Fruit fly (Drosophila melanogaster) whole organism, embryonic: Measurements from ENCODE around the gene mthl1.
A peak's percentile ranks its signal among the peaks of the same experiment; 100 is the strongest.

ENCODE experiments used
- Antp ChIP-seq: fragments of 200-800 bp; sonication (Bioruptor generic); optimal IDR thresholded peaks from 3 replicates; lab custom pipeline; 2016; ENCODE audit warnings: missing biosample characterization, missing genetic modification characterization
- CG10979 ChIP-seq: fragments of 200-800 bp; sonication (Bioruptor generic); optimal IDR thresholded peaks from 2 replicates; lab custom pipeline; 2018; ENCODE audit warnings: missing biosample characterization, mild to moderate bottlenecking, missing genetic modification characterization, moderate library complexity
- CG12299 ChIP-seq: fragments of 200-800 bp; sonication (Bioruptor generic); optimal IDR thresholded peaks from 2 replicates; lab custom pipeline; 2018; ENCODE audit warnings: missing biosample characterization, mild to moderate bottlenecking, missing genetic modification characterization
- CG12391 ChIP-seq: fragments of 200-800 bp; sonication (Bioruptor generic); optimal IDR thresholded peaks from 3 replicates; lab custom pipeline; 2018; ENCODE audit warnings: missing biosample characterization, mild to moderate bottlenecking, missing genetic modification characterization, moderate library complexity
- CG13123 ChIP-seq: fragments of 200-800 bp; sonication (Bioruptor generic); optimal IDR thresholded peaks from 2 replicates; lab custom pipeline; 2016; ENCODE audit warnings: missing biosample characterization, missing genetic modification characterization
- CG13296 ChIP-seq: fragments of 200-800 bp; sonication (Bioruptor generic); optimal IDR thresholded peaks from 3 replicates; lab custom pipeline; 2018; ENCODE audit warnings: missing biosample characterization, mild to moderate bottlenecking, missing genetic modification characterization
- CG13775 ChIP-seq: fragments of 200-800 bp; sonication (Bioruptor generic); optimal IDR thresholded peaks from 3 replicates; lab custom pipeline; 2017; ENCODE audit warnings: missing biosample characterization, mild to moderate bottlenecking, missing genetic modification characterization
- CG14014 ChIP-seq: fragments of 200-800 bp; sonication (Bioruptor generic); IDR thresholded peaks from 2 replicates; pipeline ENCODE4 v1.3.6; 2022; ENCODE audit warnings: missing biosample characterization, missing genetic modification characterization
- CG14667 ChIP-seq: fragments of 200-800 bp; sonication (Bioruptor generic); IDR thresholded peaks from 2 replicates; pipeline ENCODE4 v1.3.6; 2022; ENCODE audit warnings: missing biosample characterization, missing genetic modification characterization
- CG17186 ChIP-seq: fragments of 200-800 bp; sonication (Bioruptor generic); optimal IDR thresholded peaks from 3 replicates; lab custom pipeline; 2017; ENCODE audit warnings: missing biosample characterization, missing genetic modification reagents, missing genetic modification characterization
- CG18262 ChIP-seq: fragments of 200-800 bp; optimal IDR thresholded peaks from 3 replicates; lab custom pipeline; 2019; ENCODE audit warnings: missing biosample characterization, mild to moderate bottlenecking, missing genetic modification characterization, moderate library complexity
- CG2712 ChIP-seq: fragments of 200-800 bp; optimal IDR thresholded peaks from 3 replicates; lab custom pipeline; 2019; ENCODE audit warnings: missing biosample characterization, mild to moderate bottlenecking, missing genetic modification characterization, moderate library complexity
- CG31441 ChIP-seq: fragments of 200-800 bp; sonication (Bioruptor generic); IDR thresholded peaks from 2 replicates; pipeline ENCODE4 v1.3.6; 2022; ENCODE audit warnings: missing biosample characterization, missing genetic modification characterization
- CG3838 ChIP-seq: fragments of 200-800 bp; sonication (Bioruptor generic); optimal IDR thresholded peaks from 3 replicates; lab custom pipeline; 2016; ENCODE audit warnings: missing biosample characterization, missing genetic modification characterization
- CG4820 ChIP-seq: fragments of 200-800 bp; sonication (Bioruptor generic); optimal IDR thresholded peaks from 3 replicates; lab custom pipeline; 2016; ENCODE audit warnings: missing biosample characterization, missing genetic modification characterization
- CG7556 ChIP-seq: fragments of 200-800 bp; sonication (Bioruptor generic); optimal IDR thresholded peaks from 2 replicates; lab custom pipeline; 2017; ENCODE audit warnings: missing biosample characterization, mild to moderate bottlenecking, missing genetic modification characterization
- CG7786 ChIP-seq: fragments of 200-800 bp; sonication (Bioruptor generic); optimal IDR thresholded peaks from 2 replicates; lab custom pipeline; 2016; ENCODE audit warnings: missing biosample characterization, missing genetic modification characterization
- Drgx ChIP-seq: fragments of 200-800 bp; sonication (Bioruptor generic); IDR thresholded peaks from 2 replicates; pipeline ENCODE4 v1.3.6; 2022; ENCODE audit warnings: missing biosample characterization, missing genetic modification characterization
- HLH3B ChIP-seq: fragments of 200-800 bp; sonication (Bioruptor generic); IDR thresholded peaks from 2 replicates; pipeline ENCODE4 v1.3.6; 2022; ENCODE audit warnings: missing biosample characterization, missing genetic modification characterization
- HmgD ChIP-seq: fragments of 200-800 bp; sonication (Bioruptor generic); optimal IDR thresholded peaks from 3 replicates; lab custom pipeline; 2016; ENCODE audit warnings: missing biosample characterization, missing genetic modification characterization
- Lhr ChIP-seq: fragments of 200-800 bp; sonication (Bioruptor generic); optimal IDR thresholded peaks from 3 replicates; lab custom pipeline; 2017; ENCODE audit warnings: mild to moderate bottlenecking, missing biosample characterization, missing genetic modification reagents, missing genetic modification characterization
- Med ChIP-seq: fragments of 200-800 bp; sonication (Bioruptor generic); peaks from one replicate; lab custom pipeline; 2016; ENCODE audit warnings: missing biosample characterization, missing genetic modification characterization, mild to moderate bottlenecking, inconsistent platforms, moderate library complexity
- Scr ChIP-seq: fragments of 200-800 bp; sonication (Bioruptor generic); IDR thresholded peaks from 2 replicates; pipeline ENCODE4 v1.3.6; 2022; ENCODE audit warnings: missing biosample characterization, missing genetic modification characterization; ENCODE audit not compliant: partially characterized antibody
- Sin3A ChIP-seq: fragments of >200 bp; optimal IDR thresholded peaks from 2 replicates; lab custom pipeline; 2018
- Sry-δ ChIP-seq: fragments of 200-800 bp; sonication (Bioruptor generic); optimal IDR thresholded peaks from 2 replicates; lab custom pipeline; 2016; ENCODE audit warnings: missing biosample characterization, missing genetic modification characterization
- Stat92E ChIP-seq, 3 experiments: fragments of >200 bp in 2 of 3; fragments of 200-800 bp in 1 of 3; sonication (Bioruptor generic) in 1 of 3; optimal IDR thresholded peaks; 2 replicates each; lab custom pipeline; 2017 to 2019; ENCODE audit warnings: missing biosample characterization in 3 of 3, missing genetic modification characterization in 3 of 3, mild to moderate bottlenecking in 1 of 3, moderate library complexity in 1 of 3
- amos ChIP-seq: fragments of 200-800 bp; sonication (Bioruptor generic); IDR thresholded peaks from 2 replicates; pipeline ENCODE4 v1.3.6; 2022; ENCODE audit warnings: missing biosample characterization, missing genetic modification characterization; ENCODE audit not compliant: partially characterized antibody
- ara ChIP-seq: fragments of 200-800 bp; sonication (Bioruptor generic); IDR thresholded peaks from 2 replicates; pipeline ENCODE4 v1.3.6; 2022; ENCODE audit warnings: missing biosample characterization, missing genetic modification characterization
- ase ChIP-seq: fragments of 200-800 bp; sonication (Bioruptor generic); IDR thresholded peaks from 3 replicates; pipeline ENCODE4 v1.3.6; 2022; ENCODE audit warnings: missing biosample characterization, missing genetic modification characterization
- cas ChIP-seq: fragments of 200-800 bp; sonication (Bioruptor generic); IDR thresholded peaks from 2 replicates; pipeline ENCODE4 v1.3.6; 2022; ENCODE audit warnings: missing biosample characterization, missing genetic modification characterization
- croc ChIP-seq: fragments of 200-800 bp; sonication (Bioruptor generic); conservative IDR thresholded peaks from 3 replicates; pipeline ENCODE4 v1.3.6; 2022; ENCODE audit warnings: missing biosample characterization, missing genetic modification characterization
- ewg ChIP-seq: fragments of 200-800 bp; sonication (Bioruptor generic); optimal IDR thresholded peaks from 3 replicates; lab custom pipeline; 2017; ENCODE audit warnings: mild to moderate bottlenecking, missing biosample characterization, missing genetic modification reagents, missing genetic modification characterization
- eyg ChIP-seq: fragments of 200-800 bp; sonication (Bioruptor generic); optimal IDR thresholded peaks from 3 replicates; lab custom pipeline; 2016; ENCODE audit warnings: missing biosample characterization, missing genetic modification characterization
- fd102C ChIP-seq: fragments of 200-800 bp; sonication (Bioruptor generic); optimal IDR thresholded peaks from 2 replicates; lab custom pipeline; 2018; ENCODE audit warnings: missing biosample characterization, mild to moderate bottlenecking, missing genetic modification characterization, moderate library complexity
- ham ChIP-seq: fragments of 200-800 bp; sonication (Bioruptor generic); IDR thresholded peaks from 2 replicates; pipeline ENCODE4 v1.3.6; 2022; ENCODE audit warnings: missing biosample characterization, missing genetic modification characterization
- hbn ChIP-seq: fragments of 200-800 bp; sonication (Bioruptor generic); IDR thresholded peaks from 2 replicates; pipeline ENCODE4 v1.3.6; 2022; ENCODE audit warnings: missing biosample characterization, missing genetic modification characterization; ENCODE audit not compliant: partially characterized antibody
- her ChIP-seq: fragments of 200-800 bp; sonication (Bioruptor generic); optimal IDR thresholded peaks from 2 replicates; lab custom pipeline; 2016; ENCODE audit warnings: missing biosample characterization, missing genetic modification characterization
- jing ChIP-seq: fragments of 200-800 bp; sonication (Bioruptor generic); optimal IDR thresholded peaks from 2 replicates; lab custom pipeline; 2018; ENCODE audit warnings: missing biosample characterization, mild to moderate bottlenecking, missing genetic modification characterization
- jumu ChIP-seq: fragments of 200-800 bp; sonication (Bioruptor generic); optimal IDR thresholded peaks from 3 replicates; lab custom pipeline; 2016; ENCODE audit warnings: missing biosample characterization, missing genetic modification characterization
- kay ChIP-seq: fragments of 200-800 bp; sonication (Bioruptor generic); optimal IDR thresholded peaks from 2 replicates; lab custom pipeline; 2016; ENCODE audit warnings: missing biosample characterization, missing genetic modification characterization
- ken ChIP-seq: fragments of 200-800 bp; sonication (Bioruptor generic); IDR thresholded peaks from 3 replicates; pipeline ENCODE4 v1.3.6; 2022; ENCODE audit warnings: missing biosample characterization, missing genetic modification characterization
- lmd ChIP-seq: fragments of 200-800 bp; sonication (Bioruptor generic); IDR thresholded peaks from 2 replicates; pipeline ENCODE4 v1.3.6; 2022; ENCODE audit warnings: missing biosample characterization, missing genetic modification characterization
- mam ChIP-seq: fragments of 200-800 bp; sonication (Bioruptor generic); optimal IDR thresholded peaks from 3 replicates; lab custom pipeline; 2016; ENCODE audit warnings: missing biosample characterization, missing genetic modification characterization
- pfk ChIP-seq: fragments of 200-800 bp; sonication (Bioruptor generic); optimal IDR thresholded peaks from 2 replicates; lab custom pipeline; 2018; ENCODE audit warnings: missing biosample characterization, mild to moderate bottlenecking, missing genetic modification characterization, moderate library complexity
- psq ChIP-seq: fragments of 200-800 bp; sonication (Bioruptor generic); optimal IDR thresholded peaks from 2 replicates; lab custom pipeline; 2017; ENCODE audit warnings: missing biosample characterization, missing genetic modification characterization
- rib ChIP-seq: fragments of 200-800 bp; sonication (Bioruptor generic); IDR thresholded peaks from 2 replicates; pipeline ENCODE4 v1.3.6; 2022; ENCODE audit warnings: missing biosample characterization, missing genetic modification characterization
- sim ChIP-seq: fragments of 200-800 bp; sonication (Bioruptor generic); IDR thresholded peaks from 2 replicates; pipeline ENCODE4 v1.3.6; 2022; ENCODE audit warnings: missing biosample characterization, missing genetic modification characterization
- slou ChIP-seq: fragments of 200-800 bp; sonication (Bioruptor generic); optimal IDR thresholded peaks from 3 replicates; lab custom pipeline; 2016; ENCODE audit warnings: missing biosample characterization, missing genetic modification characterization
- slp2 ChIP-seq: fragments of 200-800 bp; sonication (Bioruptor generic); optimal IDR thresholded peaks from 2 replicates; lab custom pipeline; 2016; ENCODE audit warnings: missing biosample characterization, missing genetic modification characterization
- wek ChIP-seq: fragments of 200-800 bp; sonication (Bioruptor generic); optimal IDR thresholded peaks from 3 replicates; lab custom pipeline; 2018; ENCODE audit warnings: missing biosample characterization, mild to moderate bottlenecking, missing genetic modification characterization, moderate library complexity
- wor ChIP-seq: fragments of 200-800 bp; sonication (Bioruptor generic); IDR thresholded peaks from 2 replicates; pipeline ENCODE4 v1.3.6; 2022; ENCODE audit warnings: missing biosample characterization, missing genetic modification characterization

The mthl1 gene

dm6 chrX:16670691-16671481 lies 30.1 kb downstream of the mthl1 start (continued):
- no peak for TF ChIP-seq psq
- peak; percentile 87 for TF ChIP-seq Med (GFP tag; lab: Kevin White, UChicago)
- TF ChIP-seq croc (GFP tag; lab: Robert Waterston, UW), result no peak
- peak; percentile 18; the same call in 1 of the 2 replicates for TF ChIP-seq CG31441 (GFP tag; lab: Robert Waterston, UW)
- no peak for TF ChIP-seq jing (GFP tag; lab: Kevin White, UChicago)
- no peak for TF ChIP-seq Stat92E (GFP tag; optimal IDR thresholded peaks at IDR 0.05; lab: Kevin White, UChicago)
- TF ChIP-seq ewg (GFP tag; lab: Kevin White, UChicago), result peak; percentile 21
- TF ChIP-seq fd102C (GFP tag; lab: Kevin White, UChicago), result no peak
- TF ChIP-seq CG3838 (GFP tag; lab: Kevin White, UChicago), result no peak
- TF ChIP-seq cas (GFP tag; lab: Robert Waterston, UW), result no peak
- TF ChIP-seq CG12391, result peak; percentile 20
- TF ChIP-seq CG12299 (tag; lab: Kevin White, UChicago), result no peak
- no peak for TF ChIP-seq wor
- no peak for TF ChIP-seq ara (GFP tag; lab: Robert Waterston, UW)
- no peak for TF ChIP-seq wek (GFP tag; lab: Kevin White, UChicago)
- TF ChIP-seq rib (GFP tag; lab: Robert Waterston, UW), result no peak
- no peak for TF ChIP-seq kay (GFP tag; lab: Kevin White, UChicago)
- no peak for TF ChIP-seq sim (GFP tag; lab: Robert Waterston, UW)
- TF ChIP-seq mam (GFP tag; lab: Kevin White, UChicago), result no peak
- no peak for TF ChIP-seq her
- no peak for TF ChIP-seq eyg
- no peak for TF ChIP-seq CG13296 (GFP tag; lab: Kevin White, UChicago)
- TF ChIP-seq jumu (GFP tag; lab: Kevin White, UChicago), result no peak
- peak; percentile 0 for TF ChIP-seq CG7786
- TF ChIP-seq slp2 (GFP tag; lab: Kevin White, UChicago), result no peak
- TF ChIP-seq CG13775 (GFP tag; lab: Kevin White, UChicago), result no peak
- peak; percentile 4 for TF ChIP-seq CG18262 (tag; lab: Kevin White, UChicago)
- 0 out of 3 replicates have a peak, but pooled peaks have one; percentile 10 for TF ChIP-seq ken (GFP tag; lab: Robert Waterston, UW)
- TF ChIP-seq CG14014 (GFP tag; lab: Robert Waterston, UW), result no peak
- 0 out of 2 replicates have a peak, but pooled peaks have one; percentile 17 for TF ChIP-seq CG14667 (GFP tag; lab: Robert Waterston, UW)
- no peak for TF ChIP-seq hbn
- no peak for TF ChIP-seq CG13123 (GFP tag; lab: Kevin White, UChicago)
- TF ChIP-seq ase (GFP tag; lab: Robert Waterston, UW), result no peak
- no peak for TF ChIP-seq HLH3B
- TF ChIP-seq amos (GFP tag; lab: Robert Waterston, UW), result no peak
- no peak for TF ChIP-seq Drgx (GFP tag; lab: Robert Waterston, UW)
- TF ChIP-seq ham, result no peak
- no peak for TF ChIP-seq Lhr (GFP tag; lab: Kevin White, UChicago)
- TF ChIP-seq CG17186 (GFP tag; lab: Kevin White, UChicago), result no peak
- TF ChIP-seq Sin3A (lab: Kevin White, UChicago), result no peak
- TF ChIP-seq CG7556 (GFP tag; lab: Kevin White, UChicago), result peak; percentile 20
- peak; percentile 49; the same call in 1 of the 2 replicates for TF ChIP-seq lmd (GFP tag; lab: Robert Waterston, UW)
- TF ChIP-seq Antp, result peak; percentile 5
- no peak for TF ChIP-seq pfk (GFP tag; lab: Kevin White, UChicago)
- no peak for TF ChIP-seq CG10979 (tag; lab: Kevin White, UChicago)
- no peak for TF ChIP-seq Sry-δ (GFP tag; lab: Kevin White, UChicago)
- no peak for TF ChIP-seq Scr (GFP tag; lab: Robert Waterston, UW)
- TF ChIP-seq CG4820 (GFP tag; lab: Kevin White, UChicago), result no peak
- TF ChIP-seq CG2712, result peak; percentile 3
- TF ChIP-seq slou (GFP tag; lab: Kevin White, UChicago), result no peak
- no peak for TF ChIP-seq HmgD
